Fruit fly (Drosophila melanogaster): ENCODE measurements around the gene CG6565.
A peak's percentile ranks its signal among the peaks of the same experiment; 100 is the strongest.

Gene CG6565

DNA sequence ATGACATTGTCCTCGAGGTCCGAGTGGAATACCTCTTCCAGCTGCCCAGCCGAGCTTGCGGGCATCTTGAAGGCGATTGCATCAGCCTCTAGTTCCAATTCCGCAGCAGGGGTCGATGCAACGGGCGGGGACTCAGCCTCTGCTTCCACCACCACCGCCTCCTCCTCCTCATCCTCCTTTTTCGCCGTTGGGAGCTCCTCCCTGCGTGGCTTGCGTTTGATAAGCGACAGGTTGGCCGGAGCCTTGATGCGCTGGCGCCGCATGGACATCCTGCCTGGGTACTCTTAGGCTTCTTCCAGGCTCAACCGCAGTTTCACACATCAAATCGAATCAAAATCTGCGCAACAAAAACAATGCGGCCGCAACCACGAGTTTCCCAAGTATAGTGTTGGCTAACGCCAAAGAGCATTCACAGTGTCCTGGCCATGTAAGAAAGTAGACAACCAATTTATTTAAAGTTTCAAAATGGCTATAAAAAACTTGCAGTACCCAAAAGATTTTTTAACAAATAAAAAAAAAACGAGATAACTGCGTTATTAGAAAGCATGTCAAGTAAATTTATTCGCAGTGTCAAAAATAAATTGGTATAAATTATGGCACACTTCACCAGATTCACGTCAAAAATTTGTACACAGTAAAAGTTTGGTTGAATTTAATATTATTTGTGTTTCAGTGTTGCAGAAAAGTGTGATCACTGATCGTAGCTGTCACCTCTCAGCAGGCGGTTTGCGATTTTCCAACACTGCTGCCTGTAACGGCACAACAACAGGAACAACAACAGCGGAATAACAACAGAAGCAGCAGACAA, at the start of gene CG6565, which contains the start of gene Bdp1 (continued):
- TF ChIP-seq ase (GFP tag; IDR thresholded peaks at IDR 0.05) (peak; percentile 94), dimm (GFP tag; IDR thresholded peaks at IDR 0.05) (peak; percentile 82), lov (optimal IDR thresholded peaks at IDR 0.05) (no peak), lov (GFP tag; IDR thresholded peaks at IDR 0.05) (peak; percentile 85; the same call in 2 of the 3 replicates), CG4617 (GFP tag; optimal IDR thresholded peaks at IDR 0.05; ENCODE audit: borderline replicate concordance) (peak; percentile 98), CG15269 (tag; optimal IDR thresholded peaks at IDR 0.05) (peak; percentile 96), CG12219 (GFP tag; optimal IDR thresholded peaks at IDR 0.05) (peak; percentile 82), CrebB (tag; optimal IDR thresholded peaks at IDR 0.05) (peak; percentile 88), CG2120 (GFP tag; optimal IDR thresholded peaks at IDR 0.05) (peak; percentile 99), ranshi (GFP tag; IDR thresholded peaks at IDR 0.05) (peak; percentile 95), CG33213 (GFP tag; optimal IDR thresholded peaks at IDR 0.05) (peak; percentile 98), CG7928 (GFP tag; optimal IDR thresholded peaks at IDR 0.05) (peak; percentile 77), CG7357 (GFP tag; IDR thresholded peaks at IDR 0.05) (peak; percentile 91), D19B (GFP tag; optimal IDR thresholded peaks at IDR 0.05) (peak; percentile 92), vvl (GFP tag; IDR thresholded peaks at IDR 0.05) (peak; percentile 91), gcm (GFP tag; optimal IDR thresholded peaks at IDR 0.05) (peak; percentile 90), sna (GFP tag; IDR thresholded peaks at IDR 0.05; ENCODE audit: partially characterized antibody) (no peak), Lpt (GFP tag; optimal IDR thresholded peaks at IDR 0.05) (no peak), abd-A (tag; optimal IDR thresholded peaks at IDR 0.05) (no peak), tna (GFP tag; IDR thresholded peaks at IDR 0.05; ENCODE audit: partially characterized antibody) (no peak), CG10979 (tag; optimal IDR thresholded peaks at IDR 0.05) (peak; percentile 94), row (GFP tag; IDR thresholded peaks at IDR 0.05) (peak; percentile 98), sug (tag; optimal IDR thresholded peaks at IDR 0.05) (peak; percentile 95), CG12236 (GFP tag; optimal IDR thresholded peaks at IDR 0.05) (peak; percentile 97), run (tag; optimal IDR thresholded peaks at IDR 0.05) (peak; percentile 82), CG7556 (GFP tag; optimal IDR thresholded peaks at IDR 0.05) (peak; percentile 98), CG3847 (GFP tag; IDR thresholded peaks at IDR 0.05) (peak; percentile 98), Trl (optimal IDR thresholded peaks at IDR 0.05) (no peak), Trl (GFP tag; optimal IDR thresholded peaks at IDR 0.05) (peak; percentile 98), Dad (GFP tag; optimal IDR thresholded peaks at IDR 0.05) (peak; percentile 98), Nf-YB (GFP tag; optimal IDR thresholded peaks at IDR 0.05) (peak; percentile 82), CG31441 (GFP tag; IDR thresholded peaks at IDR 0.05) (peak; percentile 98), Xbp1 (GFP tag; optimal IDR thresholded peaks at IDR 0.05) (peak; percentile 99), hbn (GFP tag; IDR thresholded peaks at IDR 0.05; ENCODE audit: partially characterized antibody) (no peak), Mad (GFP tag; optimal IDR thresholded peaks at IDR 0.05) (peak; percentile 97), CG30431 (GFP tag; optimal IDR thresholded peaks at IDR 0.05) (peak; percentile 98), pum (GFP tag; optimal IDR thresholded peaks at IDR 0.05) (peak; percentile 99), Max (GFP tag; optimal IDR thresholded peaks at IDR 0.05) (peak; percentile 99), H15 (GFP tag; IDR thresholded peaks at IDR 0.05) (peak; percentile 93), CG6175 (GFP tag; IDR thresholded peaks at IDR 0.05) (peak; percentile 91), Deaf1 (tag; optimal IDR thresholded peaks at IDR 0.05) (peak; percentile 73), Dp (GFP tag; optimal IDR thresholded peaks at IDR 0.05) (peak; percentile 25), CG16779 (GFP tag; IDR thresholded peaks at IDR 0.05) (peak; percentile 65; the same call in 1 of the 2 replicates), CG14014 (GFP tag; IDR thresholded peaks at IDR 0.05) (peak; percentile 95), CG1792 (GFP tag; optimal IDR thresholded peaks at IDR 0.05) (peak; percentile 97), inv (GFP tag; IDR thresholded peaks at IDR 0.05; ENCODE audit: partially characterized antibody) (0 out of 2 replicates have a peak, but pooled peaks have one; percentile 42)
